Worm (Caenorhabditis elegans): Measurements from ENCODE around the gene str-238.

str-238 gene

DNA sequence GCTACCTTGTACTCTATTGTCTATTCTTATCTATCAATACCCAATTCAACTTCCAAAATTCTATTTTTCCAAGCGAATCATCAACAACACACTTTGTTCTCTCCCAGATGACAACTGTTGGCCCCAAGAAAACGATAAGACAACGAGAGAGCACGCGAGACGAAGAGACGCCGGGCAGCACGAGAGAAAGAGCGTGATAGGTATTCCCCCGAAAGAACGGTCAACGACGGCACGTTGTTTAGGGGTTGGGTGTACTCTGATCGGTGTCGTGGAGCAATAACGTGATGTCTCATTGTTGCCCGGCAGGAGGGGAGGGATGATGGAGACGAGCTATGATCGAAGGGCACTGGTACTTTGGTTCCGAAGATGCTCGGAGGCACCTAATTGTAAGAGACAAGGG, 33.5 kb upstream of the str-238 start (continued):
- TF ChIP-seq egl-43 (GFP tag; IDR thresholded peaks at IDR 0.05): peak; percentile 65; the same call in 1 of the 2 replicates
- TF ChIP-seq lir-3 (tag; optimal IDR thresholded peaks at IDR 0.05): no peak
- peak; percentile 92 for TF ChIP-seq php-3 (GFP tag; IDR thresholded peaks at IDR 0.05)
- TF ChIP-seq nhr-6 (tag; optimal IDR thresholded peaks at IDR 0.05): peak; percentile 78
- TF ChIP-seq vab-7 (GFP tag; IDR thresholded peaks at IDR 0.05): no peak
- TF ChIP-seq dmd-9 (GFP tag; IDR thresholded peaks at IDR 0.05): no peak
- peak; percentile 12 for TF ChIP-seq nhr-111 (GFP tag; optimal IDR thresholded peaks at IDR 0.05)
- TF ChIP-seq mdt-29 (GFP tag; IDR thresholded peaks at IDR 0.05): peak; percentile 98
- TF ChIP-seq egl-27 (tag; optimal IDR thresholded peaks at IDR 0.05): no peak
- peak; percentile 62 for TF ChIP-seq T20F7.1 (GFP tag; optimal IDR thresholded peaks at IDR 0.05)
- peak; percentile 65; the same call in 1 of the 2 replicates for TF ChIP-seq ctbp-1 (GFP tag; IDR thresholded peaks at IDR 0.05)
- TF ChIP-seq hmg-1.1 (GFP tag; IDR thresholded peaks at IDR 0.05): peak; percentile 71
- TF ChIP-seq ceh-28 (tag; optimal IDR thresholded peaks at IDR 0.05): no peak
- TF ChIP-seq lsy-2 (tag; optimal IDR thresholded peaks at IDR 0.05): peak; percentile 71 to 78
- peak; percentile 80 for TF ChIP-seq lin-1 (GFP tag; IDR thresholded peaks at IDR 0.05)
- no peak for TF ChIP-seq fkh-10 (GFP tag; optimal IDR thresholded peaks at IDR 0.05)
- TF ChIP-seq unc-62 (GFP tag; optimal IDR thresholded peaks at IDR 0.05 in 1 of 2): peak; percentile 76 to 98
- peak; percentile 8 for TF ChIP-seq unc-62 (tag; optimal IDR thresholded peaks at IDR 0.05)
- no peak for TF ChIP-seq F49E8.2 (tag; optimal IDR thresholded peaks at IDR 0.05; ENCODE audit: borderline replicate concordance)
- peak; percentile 91 for TF ChIP-seq set-16 (GFP tag; IDR thresholded peaks at IDR 0.05)

DNA sequence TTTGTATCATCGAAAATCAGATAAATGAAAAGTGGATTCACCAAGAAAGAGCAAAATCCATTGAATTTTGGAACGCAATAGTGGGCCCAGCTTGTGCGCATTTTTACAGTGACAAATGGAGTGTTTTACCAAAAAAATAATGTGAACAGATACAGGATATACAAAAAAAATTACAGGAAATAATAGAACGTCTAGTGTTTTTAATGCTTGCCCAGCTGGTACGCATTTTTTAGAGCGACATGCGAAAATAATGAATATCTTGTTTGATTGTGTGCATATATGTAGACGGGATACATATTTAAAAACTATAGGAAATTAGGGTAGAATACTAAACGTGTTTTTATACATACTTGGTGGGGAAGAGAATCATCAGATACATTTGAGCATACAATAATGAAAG, 28.7 kb upstream of the str-238 start, which contains the start of gene srj-25:
TSS of gene srj-25 (minus strand) at position 101 of the 400 bp plus-strand sequence.
- TF ChIP-seq ctbp-1 (GFP tag; IDR thresholded peaks at IDR 0.05) (no peak), tag-97 (GFP tag; IDR thresholded peaks at IDR 0.05) (no peak), daf-16 (GFP tag; optimal IDR thresholded peaks at IDR 0.05) (no peak), daf-16 (tag; optimal IDR thresholded peaks at IDR 0.05) (no peak), lir-3 (tag; optimal IDR thresholded peaks at IDR 0.05) (no peak), nhr-28 (tag; optimal IDR thresholded peaks at IDR 0.05) (no peak), D1046.2 (GFP tag; IDR thresholded peaks at IDR 0.05) (no peak), ZK546.5 (tag; optimal IDR thresholded peaks at IDR 0.05) (no peak), pha-4 (GFP tag; IDR thresholded peaks at IDR 0.05) (no peak), pha-4 (tag; optimal IDR thresholded peaks at IDR 0.05) (no peak), F10B5.3 (tag; optimal IDR thresholded peaks at IDR 0.05) (no peak), ces-1 (GFP tag; optimal IDR thresholded peaks at IDR 0.05) (no peak), T26A8.4 (GFP tag; IDR thresholded peaks at IDR 0.05) (no peak), php-3 (GFP tag; IDR thresholded peaks at IDR 0.05) (no peak), hmg-1.1 (GFP tag; IDR thresholded peaks at IDR 0.05) (no peak), attf-4 (tag; optimal IDR thresholded peaks at IDR 0.05) (no peak), lin-1 (GFP tag; IDR thresholded peaks at IDR 0.05) (no peak), cey-2 (tag; optimal IDR thresholded peaks at IDR 0.05; ENCODE audit: borderline replicate concordance, insufficient read depth) (no peak), arid-1 (GFP tag; conservative IDR thresholded peaks at IDR 0.05) (no peak), nhr-42 (GFP tag; IDR thresholded peaks at IDR 0.05) (no peak), T20F7.1 (GFP tag; optimal IDR thresholded peaks at IDR 0.05) (no peak)

DNA sequence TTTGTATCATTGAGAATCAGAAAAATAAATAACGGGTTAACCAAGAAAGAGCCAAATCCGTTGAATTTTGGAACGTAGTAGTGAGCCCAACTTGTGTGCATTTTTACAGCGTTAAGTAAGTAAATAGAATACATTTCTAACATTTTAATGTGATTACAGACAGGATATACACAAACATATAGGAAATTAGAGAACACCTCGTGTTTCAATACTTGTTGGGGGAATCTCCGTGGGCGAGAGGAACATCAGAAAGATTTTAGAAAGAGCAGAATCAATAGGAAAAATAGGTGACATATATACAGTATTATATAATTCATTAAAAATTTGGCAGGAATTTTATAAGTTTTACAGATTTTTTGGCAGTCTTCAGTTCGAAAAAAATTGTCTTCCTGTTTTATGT, 26.1 kb upstream of the str-238 start, which contains the start of gene srj-24:
TSS of gene srj-24 (minus strand) at position 101 of the 400 bp plus-strand sequence.
- TF ChIP-seq attf-4 (tag; optimal IDR thresholded peaks at IDR 0.05) (no peak), pha-4 (GFP tag; IDR thresholded peaks at IDR 0.05) (no peak), pha-4 (tag; optimal IDR thresholded peaks at IDR 0.05) (no peak), mdt-29 (GFP tag; IDR thresholded peaks at IDR 0.05) (no peak), tra-1 (GFP tag; IDR thresholded peaks at IDR 0.05) (no peak), ceh-44 (GFP tag; IDR thresholded peaks at IDR 0.05) (no peak), D1046.2 (GFP tag; IDR thresholded peaks at IDR 0.05) (no peak), ces-1 (GFP tag; optimal IDR thresholded peaks at IDR 0.05) (no peak)
